Worm (Caenorhabditis elegans): Measurements from ENCODE around the gene F43E2.6.
"Not testable (repeated sequence)": the region's sequence is repeated elsewhere in the genome, so short reads cannot be mapped to it uniquely, and the experiment has no call there.

Gene F43E2.6

DNA sequence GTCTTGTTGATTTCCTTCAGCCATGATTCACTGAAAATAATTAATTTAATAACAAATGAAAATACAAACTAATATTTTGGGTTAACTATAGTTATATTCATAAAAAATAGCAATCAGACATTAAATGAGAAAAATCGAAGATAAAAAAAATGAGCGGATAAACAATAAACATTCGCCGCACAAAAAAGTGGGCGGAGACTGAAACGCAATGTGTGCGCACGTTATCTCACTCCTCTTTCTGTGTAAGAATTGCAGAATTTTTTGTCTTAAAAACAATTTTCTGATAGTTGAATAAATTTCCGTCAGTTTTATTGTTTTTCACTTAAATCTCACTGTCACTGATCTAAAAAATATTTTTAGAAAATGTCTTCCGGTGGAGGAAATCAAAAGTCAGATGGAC, 5.5 kb upstream of the F43E2.6 start, which contains the start of the genes mtch-1 and rpb-4 (continued):
- TF ChIP-seq ama-1 (optimal IDR thresholded peaks at IDR 0.05): no peak
- no peak for TF ChIP-seq ZK337.2 (GFP tag; IDR thresholded peaks at IDR 0.05)
- no peak for TF ChIP-seq unc-62 (GFP tag; optimal IDR thresholded peaks at IDR 0.05 in 1 of 2)
- no peak for TF ChIP-seq unc-62 (tag; optimal IDR thresholded peaks at IDR 0.05)
- no peak for TF ChIP-seq fkh-10 (GFP tag; optimal IDR thresholded peaks at IDR 0.05)
- no peak for TF ChIP-seq egl-43 (GFP tag; IDR thresholded peaks at IDR 0.05)
- TF ChIP-seq gei-8 (GFP tag; optimal IDR thresholded peaks at IDR 0.05): no peak
- no peak for TF ChIP-seq spr-1 (tag; optimal IDR thresholded peaks at IDR 0.05)
- TF ChIP-seq lin-13 (GFP tag; optimal IDR thresholded peaks at IDR 0.05): no peak
- TF ChIP-seq mdl-1 (tag; optimal IDR thresholded peaks at IDR 0.05): no peak
- peak; percentile 11 for TF ChIP-seq nhr-28 (tag; optimal IDR thresholded peaks at IDR 0.05)
- no peak for TF ChIP-seq ceh-28 (tag; optimal IDR thresholded peaks at IDR 0.05)
- no peak for TF ChIP-seq mxl-2 (GFP tag; conservative IDR thresholded peaks at IDR 0.05)
- no peak for TF ChIP-seq lir-3 (tag; optimal IDR thresholded peaks at IDR 0.05)
- no peak for TF ChIP-seq ceh-20 (GFP tag; IDR thresholded peaks at IDR 0.05)
- no peak for TF ChIP-seq hmg-1.1 (GFP tag; IDR thresholded peaks at IDR 0.05)
- TF ChIP-seq tag-97 (GFP tag; IDR thresholded peaks at IDR 0.05): no peak
- TF ChIP-seq snpc-1.2 (GFP tag; IDR thresholded peaks at IDR 0.05): no peak
- peak; percentile 13 for TF ChIP-seq rbr-2 (tag; optimal IDR thresholded peaks at IDR 0.05)

DNA sequence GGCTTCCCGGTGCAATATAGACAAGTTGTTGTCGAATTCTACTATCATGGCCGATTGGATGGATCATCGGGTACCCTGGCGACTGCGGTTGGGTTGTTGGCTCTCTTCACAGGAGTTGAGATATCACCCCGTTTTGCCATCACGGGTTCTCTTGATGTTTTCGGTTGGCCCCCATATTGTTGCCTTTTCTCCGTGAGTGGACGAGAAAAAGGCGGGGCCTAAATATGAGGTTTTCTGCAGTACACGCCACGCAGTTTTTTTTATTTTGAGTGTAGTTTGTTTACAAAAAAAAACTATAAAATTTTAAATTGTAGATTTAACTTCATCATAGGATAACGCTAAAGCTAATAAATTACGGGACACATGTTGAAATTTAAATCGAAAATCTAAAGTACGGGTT, 3.7 kb upstream of the F43E2.6 start:
- 0 out of 2 replicates have a peak, but pooled peaks have one; percentile 27 for TF ChIP-seq F26F4.8 (GFP tag; conservative IDR thresholded peaks at IDR 0.05)
- peak; percentile 29; the same call in 1 of the 2 replicates for TF ChIP-seq arid-1 (GFP tag; conservative IDR thresholded peaks at IDR 0.05)
- 0 out of 2 replicates have a peak, but pooled peaks have one; percentile 22 for TF ChIP-seq Y48G9A.11 (GFP tag; IDR thresholded peaks at IDR 0.05)
- peak; percentile 46 for TF ChIP-seq lin-38 (GFP tag; IDR thresholded peaks at IDR 0.05)

DNA sequence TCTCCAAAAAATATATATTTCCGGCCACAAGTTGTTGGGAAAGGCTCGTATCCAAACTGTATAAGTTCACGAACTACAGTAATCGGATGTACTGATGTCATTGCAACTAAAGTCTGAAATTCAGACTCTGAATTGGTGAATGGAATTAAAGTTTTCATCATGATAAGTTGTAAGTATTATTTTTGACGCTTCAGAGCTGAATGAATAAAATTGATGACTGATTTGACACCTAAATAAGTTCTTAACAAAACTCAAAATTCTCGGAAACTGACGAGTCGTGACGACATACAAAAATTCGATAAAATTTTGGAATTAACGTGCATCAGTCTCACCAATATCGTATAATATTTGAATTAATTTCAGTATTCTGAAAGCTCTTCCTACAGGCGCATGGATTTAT, 1.5 kb upstream of the F43E2.6 start, which contains the start of gene F43E2.11:
TSS of gene F43E2.11 (minus strand) at position 101 of the 400 bp plus-strand sequence.
- TF ChIP-seq ama-1 (optimal IDR thresholded peaks at IDR 0.05); spr-1 (tag; optimal IDR thresholded peaks at IDR 0.05); ceh-82 (tag; optimal IDR thresholded peaks at IDR 0.05): not testable (repeated sequence)

DNA sequence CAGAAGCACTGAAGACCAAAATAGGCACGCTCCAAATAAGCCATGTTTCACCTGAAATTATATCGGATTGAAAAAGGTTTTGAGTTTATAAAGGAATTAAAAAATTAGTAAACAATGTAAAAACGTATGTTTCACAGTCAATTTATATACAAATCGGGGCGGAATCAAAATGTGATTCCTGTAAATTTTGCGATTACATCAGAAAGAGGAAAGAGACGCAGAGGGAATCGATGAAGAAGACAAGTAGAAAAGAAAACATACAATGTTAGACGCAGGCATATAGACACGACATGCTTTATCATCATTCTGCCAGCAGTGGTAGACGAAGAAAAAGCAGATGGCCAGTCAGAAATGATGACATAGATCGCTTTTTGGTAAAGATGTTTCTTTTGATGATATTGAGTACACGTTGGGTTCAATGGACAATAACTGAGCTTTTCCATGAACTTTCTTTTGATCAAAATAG, 4.6 kb downstream of the F43E2.6 start, which contains the start of gene msra-1:
TSS of gene msra-1 (minus strand) at position 51 of the 466 bp plus-strand sequence.
- TF ChIP-seq hif-1 (tag; optimal IDR thresholded peaks at IDR 0.05) (peak in 1 of 2 experiments; percentile 49), rbr-2 (tag; optimal IDR thresholded peaks at IDR 0.05) (no peak), nhr-41 (GFP tag; IDR thresholded peaks at IDR 0.05) (no peak), nhr-48 (tag; optimal IDR thresholded peaks at IDR 0.05) (peak; percentile 59), ceh-82 (tag; optimal IDR thresholded peaks at IDR 0.05) (no peak), pqm-1 (tag; optimal IDR thresholded peaks at IDR 0.05) (peak; percentile 20), mep-1 (tag; optimal IDR thresholded peaks at IDR 0.05) (peak; percentile 62), unc-62 (GFP tag; optimal IDR thresholded peaks at IDR 0.05 in 1 of 2) (peak in 1 of 2 experiments; percentile 35), unc-62 (tag; optimal IDR thresholded peaks at IDR 0.05) (no peak), daf-16 (GFP tag; optimal IDR thresholded peaks at IDR 0.05) (no peak), daf-16 (tag; optimal IDR thresholded peaks at IDR 0.05) (peak; percentile 74), mes-2 (tag; optimal IDR thresholded peaks at IDR 0.05; ENCODE audit: poor library complexity, severe bottlenecking) (peak; percentile 68), T20F7.1 (GFP tag; optimal IDR thresholded peaks at IDR 0.05) (peak; percentile 54), mdl-1 (tag; optimal IDR thresholded peaks at IDR 0.05) (peak in 1 of 2 experiments; percentile 66), ztf-7 (tag; optimal IDR thresholded peaks at IDR 0.05) (peak; percentile 1), hlh-11 (tag; optimal IDR thresholded peaks at IDR 0.05) (peak; percentile 82), mxl-3 (GFP tag; optimal IDR thresholded peaks at IDR 0.05) (peak; percentile 81), dmd-6 (GFP tag; IDR thresholded peaks at IDR 0.05) (peak; percentile 85), cey-2 (tag; optimal IDR thresholded peaks at IDR 0.05; ENCODE audit: borderline replicate concordance, insufficient read depth) (peak; percentile 8), sdz-12 (GFP tag; optimal IDR thresholded peaks at IDR 0.05) (no peak), dve-1 (tag; optimal IDR thresholded peaks at IDR 0.05; ENCODE audit: insufficient read depth) (peak; percentile 78), nhr-28 (tag; optimal IDR thresholded peaks at IDR 0.05) (peak; percentile 75), dpl-1 (GFP tag; optimal IDR thresholded peaks at IDR 0.05) (peak; percentile 28), hmg-1.1 (GFP tag; IDR thresholded peaks at IDR 0.05) (peak; percentile 30; the same call in 1 of the 2 replicates), set-16 (GFP tag; IDR thresholded peaks at IDR 0.05) (no peak), hlh-30 (tag; optimal IDR thresholded peaks at IDR 0.05; ENCODE audit: insufficient read depth) (peak; percentile 56), lsy-2 (tag; optimal IDR thresholded peaks at IDR 0.05) (peak in 1 of 2 experiments; percentile 65)
